Worm (Caenorhabditis elegans): Measurements from ENCODE around the gene F27E5.7.

Gene F27E5.7

DNA sequence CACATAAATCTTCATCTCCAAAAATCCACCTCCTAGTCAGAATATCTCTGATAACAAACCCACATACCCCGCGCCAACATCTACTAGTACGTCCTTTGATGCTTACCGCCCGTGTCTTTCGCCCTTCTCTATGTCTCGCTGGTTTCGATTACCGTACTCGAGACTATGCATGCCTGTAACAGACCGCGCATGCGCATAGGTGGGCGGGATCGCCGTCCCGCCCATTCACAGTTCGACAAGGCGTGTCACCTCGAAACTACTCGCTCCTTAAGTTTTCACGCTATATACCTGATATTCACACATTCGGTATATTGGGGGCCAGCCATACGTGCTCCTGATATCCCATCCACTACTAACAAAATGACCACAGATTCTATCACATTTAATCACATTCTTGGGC is 23.9 kb downstream of the F27E5.7 start, which contains the start of gene pax-3:
TSS of gene pax-3 (plus strand) at position 83 of the 400 bp plus-strand sequence.
- TF ChIP-seq unc-3 (GFP tag; conservative IDR thresholded peaks at IDR 0.05): no peak
- no peak for TF ChIP-seq unc-3 (tag; optimal IDR thresholded peaks at IDR 0.05)
- peak; percentile 69 for TF ChIP-seq nfya-1 (tag; optimal IDR thresholded peaks at IDR 0.05)
- TF ChIP-seq tbx-7 (tag; optimal IDR thresholded peaks at IDR 0.05): no peak

DNA sequence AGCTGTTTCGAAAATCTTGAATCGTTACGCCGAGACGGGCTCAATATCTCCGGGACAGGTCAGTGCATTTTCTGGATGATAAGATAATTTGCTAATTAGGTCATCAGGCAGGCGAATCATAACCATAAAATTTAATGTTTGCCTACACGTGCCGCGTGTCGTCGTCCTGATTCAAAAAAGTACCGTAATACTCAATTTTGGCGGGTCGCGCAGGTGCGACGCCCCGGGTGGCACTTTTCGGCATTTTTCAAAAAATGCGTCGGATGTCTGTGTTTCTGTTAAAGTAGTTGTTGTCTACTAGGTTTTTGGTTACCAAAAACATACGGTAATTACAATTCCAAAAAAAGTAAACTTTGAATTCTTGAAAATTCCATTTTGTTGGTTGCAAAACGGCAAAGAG is 24.9 kb downstream of the F27E5.7 start:
- TF ChIP-seq elt-2 (tag; optimal IDR thresholded peaks at IDR 0.05): no peak
- no peak for TF ChIP-seq ceh-24 (tag; optimal IDR thresholded peaks at IDR 0.05)
- no peak for TF ChIP-seq tbx-2 (tag; optimal IDR thresholded peaks at IDR 0.05)
- no peak for TF ChIP-seq unc-86 (tag; optimal IDR thresholded peaks at IDR 0.05)
- no peak for TF ChIP-seq elt-4 (tag; optimal IDR thresholded peaks at IDR 0.05)
- TF ChIP-seq ceh-31 (tag; optimal IDR thresholded peaks at IDR 0.05): no peak
- TF ChIP-seq ceh-2 (tag; optimal IDR thresholded peaks at IDR 0.05): no peak
- no peak for TF ChIP-seq rnt-1 (tag; optimal IDR thresholded peaks at IDR 0.05)
- TF ChIP-seq pag-3 (tag; optimal IDR thresholded peaks at IDR 0.05; ENCODE audit: borderline replicate concordance): no peak
- TF ChIP-seq nhr-11 (tag; optimal IDR thresholded peaks at IDR 0.05): no peak
- no peak for TF ChIP-seq ama-1 (optimal IDR thresholded peaks at IDR 0.05)
- no peak for TF ChIP-seq hlh-13 (GFP tag; optimal IDR thresholded peaks at IDR 0.05)
- TF ChIP-seq ceh-22 (tag; optimal IDR thresholded peaks at IDR 0.05): no peak
- TF ChIP-seq ahr-1 (tag; optimal IDR thresholded peaks at IDR 0.05): no peak
- no peak for TF ChIP-seq unc-3 (GFP tag; conservative IDR thresholded peaks at IDR 0.05)
- TF ChIP-seq unc-3 (tag; optimal IDR thresholded peaks at IDR 0.05): no peak
- TF ChIP-seq C08G9.2 (tag; optimal IDR thresholded peaks at IDR 0.05): no peak

DNA sequence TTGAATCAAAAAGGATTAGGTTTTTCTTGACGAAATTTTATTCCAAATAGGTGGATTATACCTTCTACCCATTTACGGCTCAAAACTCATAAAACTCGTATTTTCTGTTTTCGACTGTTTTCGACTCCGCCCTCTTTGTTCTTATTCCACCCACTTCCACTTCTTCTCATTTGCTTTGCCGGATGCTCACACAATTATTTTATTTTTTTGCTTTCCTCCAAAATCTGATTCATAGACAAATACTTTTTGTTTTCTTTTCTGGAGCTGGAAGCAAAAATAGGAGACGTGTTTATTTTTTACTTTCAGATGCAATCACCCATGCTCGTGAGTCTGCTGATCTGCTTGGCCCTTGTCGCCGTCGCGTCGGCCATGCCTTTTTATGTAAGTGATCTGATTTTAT is 32.5 kb downstream of the F27E5.7 start, which contains the start of gene nlp-63:
TSS of gene nlp-63 (plus strand) at position 301 of the 400 bp plus-strand sequence.
- no peak for TF ChIP-seq sox-4 (tag; optimal IDR thresholded peaks at IDR 0.05)
- TF ChIP-seq C38D4.7 (GFP tag; optimal IDR thresholded peaks at IDR 0.05): no peak
- TF ChIP-seq F13H6.1 (tag; optimal IDR thresholded peaks at IDR 0.05): no peak
- no peak for TF ChIP-seq ceh-2 (tag; optimal IDR thresholded peaks at IDR 0.05)
- no peak for TF ChIP-seq unc-3 (GFP tag; conservative IDR thresholded peaks at IDR 0.05)
- TF ChIP-seq unc-3 (tag; optimal IDR thresholded peaks at IDR 0.05): no peak
- TF ChIP-seq ref-2 (tag; optimal IDR thresholded peaks at IDR 0.05): no peak
- TF ChIP-seq K09A11.1 (tag; optimal IDR thresholded peaks at IDR 0.05; ENCODE audit: insufficient read depth): no peak
- TF ChIP-seq sox-2 (GFP tag; IDR thresholded peaks at IDR 0.05): no peak
- TF ChIP-seq sdc-2 (tag; optimal IDR thresholded peaks at IDR 0.05): no peak
- no peak for TF ChIP-seq ceh-31 (tag; optimal IDR thresholded peaks at IDR 0.05)
- TF ChIP-seq syd-9 (tag; optimal IDR thresholded peaks at IDR 0.05): no peak
- TF ChIP-seq K02D7.2 (tag; optimal IDR thresholded peaks at IDR 0.05): no peak
- no peak for TF ChIP-seq pat-9 (tag; optimal IDR thresholded peaks at IDR 0.05)
- no peak for TF ChIP-seq unc-55 (GFP tag; optimal IDR thresholded peaks at IDR 0.05)
- no peak for TF ChIP-seq C08G9.2 (tag; optimal IDR thresholded peaks at IDR 0.05)
- TF ChIP-seq ceh-45 (GFP tag; IDR thresholded peaks at IDR 0.05): no peak
- no peak for TF ChIP-seq pha-4 (tag; optimal IDR thresholded peaks at IDR 0.05)
- no peak for TF ChIP-seq ceh-22 (tag; optimal IDR thresholded peaks at IDR 0.05)
- TF ChIP-seq elt-2 (tag; optimal IDR thresholded peaks at IDR 0.05): no peak

- peak; percentile 38 for TF ChIP-seq T23F11.4 (GFP tag; optimal IDR thresholded peaks at IDR 0.05)
- no peak for TF ChIP-seq che-1 (tag; optimal IDR thresholded peaks at IDR 0.05)
- no peak for TF ChIP-seq ceh-9 (tag; optimal IDR thresholded peaks at IDR 0.05)
Observed at ce11 chrII:10162785-10163184, 40.2 kb downstream of the F27E5.7 start.

- TF ChIP-seq fkh-10 (GFP tag; optimal IDR thresholded peaks at IDR 0.05) (no peak), madf-2 (tag; optimal IDR thresholded peaks at IDR 0.05) (no peak), hlh-6 (tag; optimal IDR thresholded peaks at IDR 0.05) (no peak), hlh-30 (tag; optimal IDR thresholded peaks at IDR 0.05; ENCODE audit: insufficient read depth) (no peak), hlh-8 (tag; optimal IDR thresholded peaks at IDR 0.05) (no peak), pqm-1 (tag; optimal IDR thresholded peaks at IDR 0.05) (no peak), fkh-6 (tag; optimal IDR thresholded peaks at IDR 0.05) (no peak), sox-2 (GFP tag; IDR thresholded peaks at IDR 0.05) (no peak), gmeb-2 (tag; optimal IDR thresholded peaks at IDR 0.05) (no peak), mec-3 (tag; optimal IDR thresholded peaks at IDR 0.05; ENCODE audit: borderline replicate concordance) (no peak)
Observed at ce11 chrII:10164137-10164536, 41.6 kb downstream of the F27E5.7 start.

Measured in whole organism, late embryonic.